Worm (Caenorhabditis elegans) whole organism, L2 larva: ENCODE data around the gene bmy-1.

Source experiments
- R02D3.7 ChIP-seq: fragments of 150-350 bp; optimal IDR thresholded peaks from 2 replicates; lab custom pipeline; 2014; ENCODE audit warnings: missing biosample characterization, missing genetic modification characterization
- ceh-16 ChIP-seq: fragments of 150-350 bp; optimal IDR thresholded peaks from 2 replicates; lab custom pipeline; 2014; ENCODE audit warnings: missing biosample characterization, missing genetic modification characterization
- dmd-4 ChIP-seq: sonication (generic microtip); optimal IDR thresholded peaks from 2 replicates; lab custom pipeline; 2017; ENCODE audit warnings: missing biosample characterization, missing genetic modification characterization
- mdl-1 ChIP-seq, 2 experiments: fragments of 150-350 bp in 1 of 2; sonication (generic microtip) in 1 of 2; optimal IDR thresholded peaks; 2 replicates each; lab custom pipeline; 2017; ENCODE audit warnings: missing biosample characterization in 2 of 2, missing genetic modification characterization in 2 of 2
- nhr-237 ChIP-seq: fragments of 150-350 bp; optimal IDR thresholded peaks from 2 replicates; lab custom pipeline; 2014; ENCODE audit warnings: missing biosample characterization, missing genetic modification characterization
- unc-39 ChIP-seq: fragments of 150-350 bp; optimal IDR thresholded peaks from 2 replicates; lab custom pipeline; 2014; ENCODE audit warnings: missing biosample characterization, missing genetic modification characterization

DNA sequence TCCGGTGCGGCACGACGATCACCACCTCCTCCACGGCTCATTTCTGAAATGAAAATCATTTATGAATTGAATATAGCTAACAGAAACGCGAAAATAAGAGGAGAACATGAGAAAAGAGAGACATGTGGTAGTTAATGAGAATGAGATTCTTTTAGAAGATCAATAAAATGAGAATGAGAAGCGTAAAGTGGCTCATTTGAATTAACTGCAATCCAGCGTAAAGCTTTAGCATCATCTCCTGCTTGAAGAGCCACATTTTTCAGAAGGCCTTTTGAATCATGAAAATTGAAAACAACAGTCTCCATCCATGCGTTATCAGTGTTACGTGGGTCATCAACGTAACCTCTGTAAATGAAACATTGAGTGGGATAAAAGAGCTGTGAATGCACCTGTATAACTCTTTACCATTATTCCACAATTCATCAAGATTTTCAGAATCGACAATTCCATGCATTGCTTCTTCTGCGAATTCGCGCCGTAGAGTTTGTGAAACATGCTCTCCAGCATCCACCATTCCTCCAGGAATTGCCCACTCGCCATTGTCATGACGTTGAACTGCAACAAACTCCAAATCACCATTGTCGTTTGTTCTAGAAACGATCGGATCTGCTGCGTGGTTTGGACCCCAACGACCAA, 30.4 kb downstream of the bmy-1 start, which contains the start of gene rsp-4:
- no peak for TF ChIP-seq dmd-4 (tag; lab: Kevin White, UChicago)
- no peak for TF ChIP-seq R02D3.7 (tag; lab: Kevin White, UChicago)
- no peak for TF ChIP-seq unc-39 (tag; lab: Kevin White, UChicago)
- no peak for TF ChIP-seq mdl-1 (tag; optimal IDR thresholded peaks at IDR 0.05; lab: Kevin White, UChicago)
- no peak for TF ChIP-seq ceh-16
- TF ChIP-seq nhr-237 (tag; lab: Kevin White, UChicago) = no peak
